Fruit fly (Drosophila melanogaster) whole organism, embryonic: ENCODE results near the gene Eig71Ek.

Source experiments
- ATbp ChIP-seq: fragments of 200-800 bp; sonication (Bioruptor generic); optimal IDR thresholded peaks from 2 replicates; lab custom pipeline; 2017; ENCODE audit warnings: missing biosample characterization, mild to moderate bottlenecking, missing genetic modification characterization, missing genetic modification reagents
- Abd-B ChIP-seq: fragments of 200-800 bp; sonication (Bioruptor generic); optimal IDR thresholded peaks from 2 replicates; lab custom pipeline; 2018; ENCODE audit warnings: missing biosample characterization, mild to moderate bottlenecking, missing genetic modification characterization, moderate library complexity
- BtbVII ChIP-seq: fragments of 200-800 bp; sonication (Bioruptor generic); optimal IDR thresholded peaks from 3 replicates; lab custom pipeline; 2017; ENCODE audit warnings: missing biosample characterization, mild to moderate bottlenecking, missing genetic modification characterization
- CG10431 ChIP-seq: fragments of 200-800 bp; sonication (Bioruptor generic); optimal IDR thresholded peaks from 3 replicates; lab custom pipeline; 2018; ENCODE audit warnings: missing biosample characterization, mild to moderate bottlenecking, missing genetic modification characterization
- CG10462 ChIP-seq: fragments of 200-800 bp; sonication (Bioruptor generic); optimal IDR thresholded peaks from 2 replicates; lab custom pipeline; 2016; ENCODE audit warnings: missing biosample characterization, missing genetic modification characterization
- CG10979 ChIP-seq: fragments of 200-800 bp; sonication (Bioruptor generic); optimal IDR thresholded peaks from 2 replicates; lab custom pipeline; 2018; ENCODE audit warnings: missing biosample characterization, mild to moderate bottlenecking, missing genetic modification characterization, moderate library complexity
- CG11247 ChIP-seq: fragments of 200-800 bp; sonication (Bioruptor generic); IDR thresholded peaks from 2 replicates; pipeline ENCODE4 v1.3.6; 2022; ENCODE audit warnings: missing biosample characterization, missing genetic modification characterization
- CG12104 ChIP-seq: fragments of 200-800 bp; sonication (Bioruptor generic); optimal IDR thresholded peaks from 3 replicates; lab custom pipeline; 2016; ENCODE audit warnings: missing biosample characterization, missing genetic modification characterization
- CG13424 ChIP-seq: fragments of 200-800 bp; sonication (Bioruptor generic); optimal IDR thresholded peaks from 2 replicates; lab custom pipeline; 2019; ENCODE audit warnings: missing biosample characterization, mild to moderate bottlenecking, missing genetic modification characterization, moderate library complexity
- CG13624 ChIP-seq: fragments of 200-800 bp; sonication (Bioruptor generic); optimal IDR thresholded peaks from 2 replicates; lab custom pipeline; 2016; ENCODE audit warnings: missing biosample characterization, missing genetic modification characterization
- CG15696 ChIP-seq: fragments of 200-800 bp; sonication (Bioruptor generic); optimal IDR thresholded peaks from 2 replicates; lab custom pipeline; 2019; ENCODE audit warnings: missing biosample characterization, mild to moderate bottlenecking, missing genetic modification characterization, moderate library complexity
- CG16863 ChIP-seq: fragments of 200-800 bp; sonication (Bioruptor generic); optimal IDR thresholded peaks from 3 replicates; lab custom pipeline; 2016; ENCODE audit warnings: missing biosample characterization, missing genetic modification characterization
- CG17186 ChIP-seq: fragments of 200-800 bp; sonication (Bioruptor generic); optimal IDR thresholded peaks from 3 replicates; lab custom pipeline; 2017; ENCODE audit warnings: missing biosample characterization, missing genetic modification reagents, missing genetic modification characterization
- CG2199 ChIP-seq: fragments of 200-800 bp; sonication (Bioruptor generic); IDR thresholded peaks from 3 replicates; pipeline ENCODE4 v1.3.6; 2022; ENCODE audit warnings: missing biosample characterization, missing genetic modification characterization
- CG31365 ChIP-seq: fragments of 200-800 bp; sonication (Bioruptor generic); optimal IDR thresholded peaks from 2 replicates; lab custom pipeline; 2018; ENCODE audit warnings: missing biosample characterization, mild to moderate bottlenecking, missing genetic modification characterization
- CG34224 ChIP-seq: fragments of 200-800 bp; sonication (Bioruptor generic); IDR thresholded peaks from 3 replicates; pipeline ENCODE4 v1.3.6; 2022; ENCODE audit warnings: missing biosample characterization, missing genetic modification characterization; ENCODE audit not compliant: partially characterized antibody
- CG4328 ChIP-seq: fragments of 200-800 bp; sonication (Bioruptor generic); optimal IDR thresholded peaks from 3 replicates; lab custom pipeline; 2017; ENCODE audit warnings: missing biosample characterization, missing genetic modification reagents, missing genetic modification characterization
- CG4820 ChIP-seq: fragments of 200-800 bp; sonication (Bioruptor generic); optimal IDR thresholded peaks from 3 replicates; lab custom pipeline; 2016; ENCODE audit warnings: missing biosample characterization, missing genetic modification characterization
- CG5245 ChIP-seq: fragments of 200-800 bp; sonication (Bioruptor generic); optimal IDR thresholded peaks from 3 replicates; lab custom pipeline; 2016; ENCODE audit warnings: missing biosample characterization, missing genetic modification characterization
- CG6254 ChIP-seq: fragments of 200-800 bp; sonication (Bioruptor generic); optimal IDR thresholded peaks from 3 replicates; lab custom pipeline; 2017; ENCODE audit warnings: mild to moderate bottlenecking, missing biosample characterization, missing genetic modification reagents, missing genetic modification characterization
- CG6689 ChIP-seq: fragments of 200-800 bp; sonication (Bioruptor generic); IDR thresholded peaks from 2 replicates; pipeline ENCODE4 v1.3.6; 2022; ENCODE audit warnings: missing biosample characterization, missing genetic modification characterization
- CG6854 ChIP-seq: fragments of 200-800 bp; sonication (Bioruptor generic); optimal IDR thresholded peaks from 3 replicates; lab custom pipeline; 2017; ENCODE audit warnings: missing biosample characterization, mild to moderate bottlenecking, missing genetic modification characterization
- CG7372 ChIP-seq: fragments of 200-800 bp; sonication (Bioruptor generic); IDR thresholded peaks from 2 replicates; pipeline ENCODE4 v1.3.6; 2022; ENCODE audit warnings: missing biosample characterization, missing genetic modification characterization
- CG9437 ChIP-seq: fragments of 200-800 bp; sonication (Bioruptor generic); optimal IDR thresholded peaks from 2 replicates; lab custom pipeline; 2018; ENCODE audit warnings: missing biosample characterization, mild to moderate bottlenecking, missing genetic modification characterization
- CG9609 ChIP-seq: fragments of 200-800 bp; sonication (Bioruptor generic); optimal IDR thresholded peaks from 3 replicates; lab custom pipeline; 2016; ENCODE audit warnings: missing biosample characterization, missing genetic modification characterization
- CG9932 ChIP-seq: fragments of 200-800 bp; sonication (Bioruptor generic); IDR thresholded peaks from 2 replicates; pipeline ENCODE4 v1.3.6; 2022; ENCODE audit warnings: missing biosample characterization, missing genetic modification characterization
- Eip74EF ChIP-seq, 2 experiments: fragments of 200-800 bp in 1 of 2; fragments of >200 bp in 1 of 2; sonication (Bioruptor generic) in 1 of 2; optimal IDR thresholded peaks; 2 replicates each; lab custom pipeline; 2017 to 2019; ENCODE audit warnings: missing biosample characterization in 2 of 2, missing genetic modification characterization in 2 of 2, mild to moderate bottlenecking in 1 of 2, moderate library complexity in 1 of 2
- Hr3 ChIP-seq: fragments of 200-800 bp; sonication (Bioruptor generic); optimal IDR thresholded peaks from 3 replicates; lab custom pipeline; 2016; ENCODE audit warnings: missing biosample characterization, missing genetic modification characterization
- Hsf ChIP-seq: fragments of 200-800 bp; sonication (Bioruptor generic); optimal IDR thresholded peaks from 3 replicates; lab custom pipeline; 2016; ENCODE audit warnings: missing biosample characterization, missing genetic modification characterization
- Jarid2 ChIP-seq: fragments of 200-800 bp; sonication (Bioruptor generic); optimal IDR thresholded peaks from 3 replicates; lab custom pipeline; 2017; ENCODE audit warnings: mild to moderate bottlenecking, missing biosample characterization, missing genetic modification reagents, missing genetic modification characterization
- Max ChIP-seq: fragments of 200-800 bp; sonication (Bioruptor generic); optimal IDR thresholded peaks from 2 replicates; lab custom pipeline; 2016; ENCODE audit warnings: missing biosample characterization, mild to moderate bottlenecking, missing genetic modification characterization
- Med ChIP-seq: fragments of 200-800 bp; sonication (Bioruptor generic); peaks from one replicate; lab custom pipeline; 2016; ENCODE audit warnings: missing biosample characterization, missing genetic modification characterization, mild to moderate bottlenecking, inconsistent platforms, moderate library complexity
- Sox102F ChIP-seq: fragments of 200-800 bp; sonication (Bioruptor generic); optimal IDR thresholded peaks from 2 replicates; lab custom pipeline; 2018; ENCODE audit warnings: missing biosample characterization, mild to moderate bottlenecking, missing genetic modification characterization, moderate library complexity
- az2 ChIP-seq: fragments of 200-800 bp; sonication (Bioruptor generic); optimal IDR thresholded peaks from 3 replicates; lab custom pipeline; 2016; ENCODE audit warnings: missing biosample characterization, missing genetic modification characterization
- dmrt99B ChIP-seq: fragments of 200-800 bp; sonication (Bioruptor generic); optimal IDR thresholded peaks from 2 replicates; lab custom pipeline; 2018; ENCODE audit warnings: missing biosample characterization, mild to moderate bottlenecking, missing genetic modification characterization, moderate library complexity
- hth ChIP-seq: fragments of >200 bp; optimal IDR thresholded peaks from 2 replicates; lab custom pipeline; 2017; ENCODE audit warnings: inconsistent platforms
- kah ChIP-seq: fragments of 200-800 bp; sonication (Bioruptor generic); optimal IDR thresholded peaks from 2 replicates; lab custom pipeline; 2018; ENCODE audit warnings: missing biosample characterization, mild to moderate bottlenecking, missing genetic modification characterization
- kni ChIP-seq: fragments of 200-800 bp; sonication (Bioruptor generic); optimal IDR thresholded peaks from 3 replicates; lab custom pipeline; 2017; ENCODE audit warnings: mild to moderate bottlenecking, missing biosample characterization, missing genetic modification reagents, missing genetic modification characterization
- mam ChIP-seq: fragments of 200-800 bp; sonication (Bioruptor generic); optimal IDR thresholded peaks from 3 replicates; lab custom pipeline; 2016; ENCODE audit warnings: missing biosample characterization, missing genetic modification characterization
- nmo ChIP-seq: fragments of 200-800 bp; sonication (Bioruptor generic); optimal IDR thresholded peaks from 2 replicates; lab custom pipeline; 2018; ENCODE audit warnings: missing biosample characterization, mild to moderate bottlenecking, missing genetic modification characterization, moderate library complexity
- org-1 ChIP-seq: fragments of 200-800 bp; sonication (Bioruptor generic); optimal IDR thresholded peaks from 2 replicates; lab custom pipeline; 2017; ENCODE audit warnings: missing biosample characterization, missing genetic modification characterization
- psq ChIP-seq: fragments of 200-800 bp; sonication (Bioruptor generic); optimal IDR thresholded peaks from 2 replicates; lab custom pipeline; 2017; ENCODE audit warnings: missing biosample characterization, missing genetic modification characterization
- slp2 ChIP-seq: fragments of 200-800 bp; sonication (Bioruptor generic); optimal IDR thresholded peaks from 2 replicates; lab custom pipeline; 2016; ENCODE audit warnings: missing biosample characterization, missing genetic modification characterization
- ssp ChIP-seq: fragments of 200-800 bp; sonication (Bioruptor generic); IDR thresholded peaks from 2 replicates; pipeline ENCODE4 v1.3.6; 2022; ENCODE audit warnings: missing biosample characterization, missing genetic modification characterization
- stc ChIP-seq: fragments of 200-800 bp; sonication (Bioruptor generic); IDR thresholded peaks from 2 replicates; pipeline ENCODE4 v1.3.6; 2022; ENCODE audit warnings: missing biosample characterization, missing genetic modification characterization
- sug ChIP-seq: fragments of 200-800 bp; optimal IDR thresholded peaks from 2 replicates; lab custom pipeline; 2019; ENCODE audit warnings: missing biosample characterization, mild to moderate bottlenecking, missing genetic modification characterization, moderate library complexity
- twi ChIP-seq: fragments of 200-800 bp; optimal IDR thresholded peaks from 2 replicates; lab custom pipeline; 2019; ENCODE audit warnings: missing biosample characterization, mild to moderate bottlenecking, missing genetic modification characterization, moderate library complexity
- tx ChIP-seq: fragments of 200-800 bp; sonication (Bioruptor generic); optimal IDR thresholded peaks from 2 replicates; lab custom pipeline; 2016; ENCODE audit warnings: missing biosample characterization, missing genetic modification characterization
- unpg ChIP-seq: fragments of 200-800 bp; sonication (Bioruptor generic); optimal IDR thresholded peaks from 3 replicates; lab custom pipeline; 2018; ENCODE audit warnings: missing biosample characterization, mild to moderate bottlenecking, missing genetic modification characterization, moderate library complexity

Gene Eig71Ek

dm6 chr3L:15704250-15704985, 43.4 kb downstream of the Eig71Ek start (continued):
- TF ChIP-seq Abd-B (GFP tag; lab: Kevin White, UChicago) (peak; percentile 42), CG4328 (peak; percentile 24), psq (GFP tag; lab: Kevin White, UChicago) (peak; percentile 17), CG2199 (GFP tag; lab: Robert Waterston, UW) (peak; percentile 74; the same call in 1 of the 3 replicates), mam (no peak), CG13624 (GFP tag; lab: Kevin White, UChicago) (no peak), org-1 (GFP tag; lab: Kevin White, UChicago) (peak; percentile 34), twi (tag; lab: Kevin White, UChicago) (peak; percentile 12), CG12104 (GFP tag; lab: Kevin White, UChicago) (peak; percentile 55), Eip74EF (GFP tag; optimal IDR thresholded peaks at IDR 0.05; lab: Kevin White, UChicago) (peak in 1 of 2 experiments; percentile 69), CG16863 (GFP tag; lab: Kevin White, UChicago) (no peak), Hsf (peak; percentile 36), Hr3 (GFP tag; lab: Kevin White, UChicago) (peak; percentile 68), ATbp (GFP tag; lab: Kevin White, UChicago) (peak; percentile 5), hth (no peak), CG6689 (GFP tag; lab: Robert Waterston, UW) (peak; percentile 55), Sox102F (peak; percentile 71), CG9437 (GFP tag; lab: Kevin White, UChicago) (peak; percentile 45), BtbVII (GFP tag; lab: Kevin White, UChicago) (peak; percentile 6), CG6254 (peak; percentile 31), slp2 (GFP tag; lab: Kevin White, UChicago) (no peak), ssp (peak; percentile 32; the same call in 1 of the 2 replicates), CG6854 (no peak), CG10979 (peak; percentile 85), CG34224 (GFP tag; lab: Robert Waterston, UW) (no peak), CG17186 (no peak), Med (peak; percentile 70), Max (GFP tag; lab: Kevin White, UChicago) (peak; percentile 34), CG15696 (peak; percentile 52), CG31365 (no peak), Jarid2 (GFP tag; lab: Kevin White, UChicago) (no peak), sug (peak; percentile 47), CG4820 (GFP tag; lab: Kevin White, UChicago) (peak; percentile 69), stc (GFP tag; lab: Robert Waterston, UW) (no peak), dmrt99B (tag; lab: Kevin White, UChicago) (peak; percentile 78), kni (no peak), CG10462 (GFP tag; lab: Kevin White, UChicago) (peak; percentile 52), CG7372 (GFP tag; lab: Robert Waterston, UW) (no peak), CG13424 (peak; percentile 72), tx (GFP tag; lab: Kevin White, UChicago) (no peak), unpg (GFP tag; lab: Kevin White, UChicago) (peak; percentile 36), CG9609 (GFP tag; lab: Kevin White, UChicago) (no peak), CG11247 (no peak), CG5245 (peak; percentile 17), az2 (GFP tag; lab: Kevin White, UChicago) (peak; percentile 69), CG9932 (GFP tag; lab: Robert Waterston, UW) (no peak), nmo (GFP tag; lab: Kevin White, UChicago) (peak; percentile 87), kah (no peak), CG10431 (GFP tag; lab: Kevin White, UChicago) (peak; percentile 56)
